Fruit fly (Drosophila melanogaster): ENCODE data around the gene Oga.

Oga gene

DNA sequence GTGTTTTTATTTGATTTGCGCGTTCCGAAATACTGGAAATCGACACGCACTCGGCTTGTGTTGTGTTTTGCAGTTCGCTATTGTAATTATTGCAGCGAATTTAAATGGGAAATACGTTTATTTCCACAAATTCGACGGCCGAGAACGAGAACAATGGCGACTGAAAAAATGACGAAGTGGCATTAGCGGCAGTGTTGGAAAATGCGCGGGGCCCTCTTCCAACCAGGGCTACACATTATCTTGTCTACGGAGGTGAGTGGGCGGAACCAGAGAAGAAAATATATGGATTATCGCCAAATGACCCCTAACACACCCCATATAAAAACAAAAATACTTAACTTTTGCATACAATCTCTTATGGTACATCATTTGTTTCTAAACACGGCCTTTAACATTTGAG lies 50.0 kb downstream of the Oga start, which contains the start of gene Rab1 (continued):
- 0 out of 2 replicates have a peak, but pooled peaks have one; percentile 33 for TF ChIP-seq Xrp1 (GFP tag; IDR thresholded peaks at IDR 0.05)
- TF ChIP-seq CG7987 (GFP tag; optimal IDR thresholded peaks at IDR 0.05) = peak; percentile 38
- peak; percentile 73 for TF ChIP-seq sob (GFP tag; IDR thresholded peaks at IDR 0.05)
- no peak for TF ChIP-seq pros (GFP tag; optimal IDR thresholded peaks at IDR 0.05)
- TF ChIP-seq nmo (GFP tag; optimal IDR thresholded peaks at IDR 0.05) = peak; percentile 46
- TF ChIP-seq tap (tag; optimal IDR thresholded peaks at IDR 0.05) = no peak
- TF ChIP-seq ap (GFP tag; IDR thresholded peaks at IDR 0.05) = no peak
- no peak for TF ChIP-seq Scr (GFP tag; IDR thresholded peaks at IDR 0.05; ENCODE audit: partially characterized antibody)
- TF ChIP-seq gro (GFP tag; optimal IDR thresholded peaks at IDR 0.05) = peak; percentile 14
- TF ChIP-seq gce (GFP tag; IDR thresholded peaks at IDR 0.05) = no peak
- TF ChIP-seq CG13296 (GFP tag; optimal IDR thresholded peaks at IDR 0.05) = peak; percentile 25
- TF ChIP-seq D (optimal IDR thresholded peaks at IDR 0.05) = no peak
- TF ChIP-seq D (GFP tag; optimal IDR thresholded peaks at IDR 0.05) = peak; percentile 36
- peak; percentile 70 for TF ChIP-seq Rfx (GFP tag; IDR thresholded peaks at IDR 0.05)
- TF ChIP-seq HLH3B (GFP tag; IDR thresholded peaks at IDR 0.05) = no peak
- peak; percentile 97 for TF ChIP-seq sr (GFP tag; IDR thresholded peaks at IDR 0.05)
- peak; percentile 70 for TF ChIP-seq Dbx (GFP tag; IDR thresholded peaks at IDR 0.05)
- peak; percentile 22 for TF ChIP-seq CG17359 (tag; optimal IDR thresholded peaks at IDR 0.05)
- TF ChIP-seq hkb (optimal IDR thresholded peaks at IDR 0.05) = no peak
- TF ChIP-seq hkb (GFP tag; IDR thresholded peaks at IDR 0.05) = no peak
- TF ChIP-seq unpg (GFP tag; optimal IDR thresholded peaks at IDR 0.05) = peak; percentile 24
- peak; percentile 45 for TF ChIP-seq CG17186 (GFP tag; optimal IDR thresholded peaks at IDR 0.05)
- no peak for TF ChIP-seq Jarid2 (GFP tag; optimal IDR thresholded peaks at IDR 0.05)
- TF ChIP-seq CG7357 (GFP tag; IDR thresholded peaks at IDR 0.05) = no peak
- TF ChIP-seq Atf6 (GFP tag; IDR thresholded peaks at IDR 0.05) = no peak
- TF ChIP-seq Myb (GFP tag; optimal IDR thresholded peaks at IDR 0.05) = peak; percentile 46
- TF ChIP-seq CG15696 (tag; optimal IDR thresholded peaks at IDR 0.05) = no peak
- peak; percentile 47 for TF ChIP-seq CG12071 (GFP tag; optimal IDR thresholded peaks at IDR 0.05)
- no peak for TF ChIP-seq schlank (tag; optimal IDR thresholded peaks at IDR 0.05)
- peak; percentile 5 for TF ChIP-seq CG17568 (GFP tag; optimal IDR thresholded peaks at IDR 0.05)
- no peak for TF ChIP-seq Neu2 (GFP tag; optimal IDR thresholded peaks at IDR 0.05; ENCODE audit: borderline replicate concordance)
- TF ChIP-seq Mes4 (GFP tag; optimal IDR thresholded peaks at IDR 0.05) = peak; percentile 6
- peak; percentile 55 for TF ChIP-seq CG13624 (GFP tag; optimal IDR thresholded peaks at IDR 0.05)
- TF ChIP-seq CG6654 (GFP tag; optimal IDR thresholded peaks at IDR 0.05) = no peak
- TF ChIP-seq pnt (GFP tag; optimal IDR thresholded peaks at IDR 0.05) = no peak
- TF ChIP-seq rib (GFP tag; IDR thresholded peaks at IDR 0.05) = peak; percentile 42; the same call in 1 of the 2 replicates
- TF ChIP-seq CG43689 (GFP tag; IDR thresholded peaks at IDR 0.05) = no peak
- TF ChIP-seq CG14965 (GFP tag; optimal IDR thresholded peaks at IDR 0.05; ENCODE audit: borderline replicate concordance) = no peak
- TF ChIP-seq CG10979 (tag; optimal IDR thresholded peaks at IDR 0.05) = peak; percentile 24
- TF ChIP-seq CG34422 (GFP tag; IDR thresholded peaks at IDR 0.05) = peak; percentile 62; the same call in 2 of the 3 replicates
- TF ChIP-seq CG10543 (GFP tag; optimal IDR thresholded peaks at IDR 0.05) = peak; percentile 67
- TF ChIP-seq seq (GFP tag; IDR thresholded peaks at IDR 0.05) = no peak
- peak; percentile 19 for TF ChIP-seq ems (GFP tag; optimal IDR thresholded peaks at IDR 0.05)
- no peak for TF ChIP-seq ssp (GFP tag; IDR thresholded peaks at IDR 0.05)
- TF ChIP-seq caup (GFP tag; optimal IDR thresholded peaks at IDR 0.05; ENCODE audit: severe bottlenecking) = peak; percentile 70
- TF ChIP-seq nom (GFP tag; optimal IDR thresholded peaks at IDR 0.05) = peak; percentile 29
- TF ChIP-seq unc-4 (GFP tag; IDR thresholded peaks at IDR 0.05; ENCODE audit: partially characterized antibody) = no peak
- TF ChIP-seq CG8924 (tag; optimal IDR thresholded peaks at IDR 0.05) = no peak
- peak; percentile 97 for TF ChIP-seq trem (tag; optimal IDR thresholded peaks at IDR 0.05)
- TF ChIP-seq repo (GFP tag; optimal IDR thresholded peaks at IDR 0.05) = peak; percentile 1
- TF ChIP-seq CG9932 (GFP tag; IDR thresholded peaks at IDR 0.05) = peak; percentile 75
